Fruit fly (Drosophila melanogaster): Measurements from ENCODE around the gene CG14518.

Gene CG14518

DNA sequence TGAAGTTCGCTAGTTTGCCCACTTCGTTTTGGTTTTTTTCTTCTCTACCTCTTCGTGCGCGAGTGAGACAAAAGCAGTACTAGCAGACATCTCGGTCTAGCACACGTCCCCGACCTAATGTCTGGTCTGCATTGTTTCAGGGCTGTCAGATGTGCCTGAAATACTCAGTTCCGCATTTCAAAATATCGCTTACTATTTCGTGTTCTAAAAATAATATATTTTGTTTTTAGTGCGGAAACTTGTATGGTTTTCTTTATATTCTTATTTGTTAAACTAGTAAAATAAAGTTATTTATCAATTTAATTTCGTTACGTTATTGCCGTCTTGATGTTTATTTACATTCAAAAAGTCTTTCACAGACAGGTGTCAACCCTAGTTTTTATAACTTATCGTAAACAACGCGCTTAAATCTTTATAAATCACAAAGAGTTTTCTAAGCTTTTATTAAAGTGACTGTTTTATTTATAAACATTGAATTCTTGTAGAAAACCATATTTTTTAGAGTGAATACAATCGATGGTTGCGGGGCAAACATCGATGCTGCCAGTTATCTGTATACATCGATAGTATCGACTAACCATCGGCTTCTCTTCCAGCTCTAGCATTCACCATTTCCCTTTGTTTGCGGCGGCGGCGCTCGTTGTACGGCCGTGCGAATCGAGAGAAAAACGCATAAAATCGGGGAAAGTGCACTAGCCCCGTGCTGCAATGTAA, 38.6 kb downstream of the CG14518 start (continued):
- TF ChIP-seq CG4360 (GFP tag; IDR thresholded peaks at IDR 0.05) (no peak), Taf1 (GFP tag; IDR thresholded peaks at IDR 0.05) (no peak), CG7987 (GFP tag; optimal IDR thresholded peaks at IDR 0.05) (peak; percentile 33), CG31365 (tag; optimal IDR thresholded peaks at IDR 0.05) (no peak), CG15696 (tag; optimal IDR thresholded peaks at IDR 0.05) (peak; percentile 77), Poxn (GFP tag; IDR thresholded peaks at IDR 0.05) (no peak), bab2 (GFP tag; optimal IDR thresholded peaks at IDR 0.05) (peak; percentile 52), chif (GFP tag; optimal IDR thresholded peaks at IDR 0.05) (peak; percentile 46 to 47), p53 (GFP tag; optimal IDR thresholded peaks at IDR 0.05) (no peak), abd-A (tag; optimal IDR thresholded peaks at IDR 0.05) (no peak), CG6654 (GFP tag; optimal IDR thresholded peaks at IDR 0.05) (peak; percentile 23), Hr39 (optimal IDR thresholded peaks at IDR 0.05) (no peak), CG1832 (GFP tag; optimal IDR thresholded peaks at IDR 0.05) (peak; percentile 87), usp (GFP tag; optimal IDR thresholded peaks at IDR 0.05) (no peak), CG12155 (GFP tag; optimal IDR thresholded peaks at IDR 0.05) (peak; percentile 59), lab (GFP tag; optimal IDR thresholded peaks at IDR 0.05) (peak; percentile 80), Tbp (GFP tag; optimal IDR thresholded peaks at IDR 0.05) (no peak), CG10565 (GFP tag; optimal IDR thresholded peaks at IDR 0.05) (no peak), stc (GFP tag; IDR thresholded peaks at IDR 0.05) (no peak), exex (tag; optimal IDR thresholded peaks at IDR 0.05) (peak; percentile 13), CG13287 (GFP tag; IDR thresholded peaks at IDR 0.05; ENCODE audit: partially characterized antibody) (no peak), Dll (GFP tag; IDR thresholded peaks at IDR 0.05; ENCODE audit: partially characterized antibody) (no peak), nerfin-1 (tag; optimal IDR thresholded peaks at IDR 0.05) (peak; percentile 59), ken (GFP tag; IDR thresholded peaks at IDR 0.05) (no peak), CG14710 (tag; optimal IDR thresholded peaks at IDR 0.05) (peak; percentile 84), CG8924 (tag; optimal IDR thresholded peaks at IDR 0.05) (peak; percentile 83), B-H2 (GFP tag; optimal IDR thresholded peaks at IDR 0.05) (peak; percentile 65), wek (GFP tag; optimal IDR thresholded peaks at IDR 0.05) (no peak), bcd (GFP tag; optimal IDR thresholded peaks at IDR 0.05) (peak; percentile 70), Eip74EF (GFP tag; optimal IDR thresholded peaks at IDR 0.05) (peak in 1 of 2 experiments; percentile 69), btn (GFP tag; optimal IDR thresholded peaks at IDR 0.05) (peak; percentile 10), CG11247 (GFP tag; IDR thresholded peaks at IDR 0.05) (no peak), CG15269 (tag; optimal IDR thresholded peaks at IDR 0.05) (peak; percentile 87), Ptx1 (GFP tag; IDR thresholded peaks at IDR 0.05) (no peak), sc (optimal IDR thresholded peaks at IDR 0.05) (no peak), sc (GFP tag; optimal IDR thresholded peaks at IDR 0.05) (peak; percentile 63), Dip3 (GFP tag; optimal IDR thresholded peaks at IDR 0.05) (peak; percentile 46), zfh2 (GFP tag; optimal IDR thresholded peaks at IDR 0.05) (peak; percentile 30), CG12236 (GFP tag; optimal IDR thresholded peaks at IDR 0.05) (no peak), CG11695 (GFP tag; IDR thresholded peaks at IDR 0.05) (no peak), D19B (GFP tag; optimal IDR thresholded peaks at IDR 0.05) (peak; percentile 70), pita (GFP tag; optimal IDR thresholded peaks at IDR 0.05) (no peak), CG14667 (GFP tag; IDR thresholded peaks at IDR 0.05) (no peak), kay (GFP tag; optimal IDR thresholded peaks at IDR 0.05) (no peak), HHEX (GFP tag; optimal IDR thresholded peaks at IDR 0.05) (peak; percentile 57), CkIIα-i1 (GFP tag; IDR thresholded peaks at IDR 0.05) (no peak), CG17385 (GFP tag; optimal IDR thresholded peaks at IDR 0.05) (peak; percentile 74), amos (GFP tag; IDR thresholded peaks at IDR 0.05; ENCODE audit: partially characterized antibody) (no peak), CG12104 (GFP tag; optimal IDR thresholded peaks at IDR 0.05) (peak; percentile 63), emc (GFP tag; optimal IDR thresholded peaks at IDR 0.05) (no peak)

All from whole organism, embryonic.